Worm (Caenorhabditis elegans) whole organism, mixed stage, embryonic: ENCODE data around the gene helq-1.

Source experiments
- blmp-1 ChIP-seq: fragments of 150-350 bp; optimal IDR thresholded peaks from 2 replicates; lab custom pipeline; 2014; ENCODE audit warnings: missing biosample characterization, missing genetic modification characterization
- ces-1 ChIP-seq: fragments of 150-350 bp; optimal IDR thresholded peaks from 2 replicates; lab custom pipeline; 2014; ENCODE audit warnings: missing biosample characterization, missing genetic modification reagents, missing genetic modification characterization
- lin-13 ChIP-seq: fragments of 150-350 bp; optimal IDR thresholded peaks from 2 replicates; lab custom pipeline; 2014; ENCODE audit warnings: missing biosample characterization, missing genetic modification characterization
- lsy-2 ChIP-seq: fragments of 150-350 bp; optimal IDR thresholded peaks from 2 replicates; lab custom pipeline; 2014; ENCODE audit warnings: missing biosample characterization, missing genetic modification characterization
- mep-1 ChIP-seq: fragments of 150-350 bp; optimal IDR thresholded peaks from 2 replicates; lab custom pipeline; 2017; ENCODE audit warnings: missing biosample characterization, missing genetic modification reagents, missing genetic modification characterization, inconsistent platforms
- nhr-2 ChIP-seq: fragments of 150-350 bp; optimal IDR thresholded peaks from 2 replicates; lab custom pipeline; 2014; ENCODE audit warnings: missing biosample characterization, missing genetic modification characterization
- nhr-237 ChIP-seq: fragments of 150-350 bp; optimal IDR thresholded peaks from 2 replicates; lab custom pipeline; 2014; ENCODE audit warnings: missing biosample characterization, missing genetic modification characterization
- nhr-28 ChIP-seq: fragments of 150-350 bp; optimal IDR thresholded peaks from 2 replicates; lab custom pipeline; 2014; ENCODE audit warnings: missing biosample characterization, missing genetic modification characterization
- nhr-76 ChIP-seq: sonication (generic microtip); optimal IDR thresholded peaks from 2 replicates; lab custom pipeline; 2017; ENCODE audit warnings: missing biosample characterization, missing genetic modification characterization
- pha-4 ChIP-seq: fragments of 150-350 bp; optimal IDR thresholded peaks from 2 replicates; lab custom pipeline; 2018; ENCODE audit warnings: missing biosample characterization, missing genetic modification reagents, missing genetic modification characterization
- unc-62 ChIP-seq: fragments of 150-350 bp; optimal IDR thresholded peaks from 2 replicates; lab custom pipeline; 2014; ENCODE audit warnings: missing biosample characterization, missing genetic modification reagents, missing genetic modification characterization

DNA sequence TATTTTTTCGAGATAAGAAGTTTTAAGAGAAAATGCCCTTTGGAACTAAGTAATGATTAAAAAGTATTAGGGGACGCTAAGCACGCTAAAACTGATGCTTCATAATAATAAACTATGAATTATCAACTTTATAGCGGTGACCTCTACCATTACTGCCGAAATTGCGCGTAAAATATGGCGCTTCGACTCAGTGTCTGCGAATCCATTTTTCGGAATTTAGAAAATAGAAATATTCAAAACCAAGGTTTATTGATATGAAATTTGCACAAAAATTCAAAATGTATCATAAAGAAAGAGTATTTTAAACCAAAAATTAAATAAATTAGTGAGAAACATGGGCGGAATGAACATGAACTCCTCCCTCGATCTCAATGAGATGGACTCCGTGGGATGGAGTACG lies 12.4 kb upstream of the helq-1 start:
- TF ChIP-seq lsy-2 (tag; lab: Kevin White, UChicago) (no peak), pha-4 (tag; lab: Kevin White, UChicago) (no peak), blmp-1 (tag; lab: Kevin White, UChicago) (no peak), nhr-237 (no peak), unc-62 (GFP tag; lab: Kevin White, UChicago) (no peak), nhr-28 (no peak), mep-1 (tag; lab: Kevin White, UChicago) (no peak), nhr-76 (tag; lab: Kevin White, UChicago) (no peak), nhr-2 (tag; lab: Kevin White, UChicago) (no peak), ces-1 (GFP tag; lab: Kevin White, UChicago) (no peak), lin-13 (tag; lab: Kevin White, UChicago) (no peak)
